Worm (Caenorhabditis elegans) whole organism, young adult: ENCODE data around the gene R11D1.13.

Experiments used
- F10E7.11 ChIP-seq: sonication (generic microtip); optimal IDR thresholded peaks from 2 replicates; lab custom pipeline; 2017; ENCODE audit warnings: mild to moderate bottlenecking, missing genetic modification characterization, moderate library complexity, missing compliant biosample characterization
- ets-4 ChIP-seq: fragments of 200-800 bp; sonication (Bioruptor generic); optimal IDR thresholded peaks from 2 replicates; lab custom pipeline; 2018; ENCODE audit warnings: mild to moderate bottlenecking, missing genetic modification characterization, missing compliant biosample characterization
- him-1 ChIP-seq: sonication (generic microtip); optimal IDR thresholded peaks from 2 replicates; lab custom pipeline; 2016; ENCODE audit warnings: missing genotype, missing genetic modification reagents, missing genetic modification characterization, missing compliant biosample characterization
- nfya-1 ChIP-seq: sonication (generic microtip); optimal IDR thresholded peaks from 2 replicates; lab custom pipeline; 2017; ENCODE audit warnings: antibody characterized with exemption, missing compliant biosample characterization, missing genetic modification characterization, borderline replicate concordance; ENCODE audit not compliant: insufficient read depth

- TF ChIP-seq nfya-1 (tag; lab: Kevin White, UChicago) = no peak
- TF ChIP-seq F10E7.11 (tag; lab: Kevin White, UChicago) = no peak
- TF ChIP-seq ets-4 (GFP tag; lab: Kevin White, UChicago) = no peak
- no peak for TF ChIP-seq him-1 (tag; lab: Kevin White, UChicago)
These were observed 2.3 kb downstream of the R11D1.13 start, which contains the start of gene R11D1.10 for ce11 chrV:12729220-12729619.
